Worm (Caenorhabditis elegans) whole organism, L3 larva: ENCODE measurements around the gene smu-2.

Experiments
- R02D3.7 ChIP-seq: fragments of 150-350 bp; optimal IDR thresholded peaks from 2 replicates; lab custom pipeline; 2014; ENCODE audit warnings: missing biosample characterization, missing genetic modification characterization
- aly-2 ChIP-seq: fragments of 150-350 bp; optimal IDR thresholded peaks from 2 replicates; lab custom pipeline; 2014; ENCODE audit warnings: missing biosample characterization, missing genetic modification characterization
- ama-1 ChIP-seq: fragments of 150-350 bp; optimal IDR thresholded peaks from 2 replicates; lab custom pipeline; 2018
- ceh-16 ChIP-seq: sonication (generic microtip); optimal IDR thresholded peaks from 2 replicates; lab custom pipeline; 2017; ENCODE audit warnings: missing biosample characterization, missing genetic modification characterization
- ceh-28 ChIP-seq: fragments of 150-350 bp; optimal IDR thresholded peaks from 2 replicates; lab custom pipeline; 2014; ENCODE audit warnings: missing biosample characterization, missing genetic modification reagents, missing genetic modification characterization
- ceh-82 ChIP-seq: fragments of 150-350 bp; optimal IDR thresholded peaks from 2 replicates; lab custom pipeline; 2014; ENCODE audit warnings: missing biosample characterization, missing genetic modification characterization
- ceh-9 ChIP-seq: sonication (generic microtip); optimal IDR thresholded peaks from 2 replicates; lab custom pipeline; 2018; ENCODE audit warnings: missing biosample characterization, missing genetic modification characterization
- egl-27 ChIP-seq: sonication (generic microtip); optimal IDR thresholded peaks from 4 replicates; lab custom pipeline; 2017; ENCODE audit warnings: missing biosample characterization, missing genetic modification reagents, missing genetic modification characterization
- egl-5 ChIP-seq: fragments of 150-350 bp; optimal IDR thresholded peaks from 2 replicates; lab custom pipeline; 2017; ENCODE audit warnings: missing biosample characterization, missing genetic modification reagents, missing genetic modification characterization, inconsistent platforms
- elt-1 ChIP-seq: fragments of 150-350 bp; optimal IDR thresholded peaks from 2 replicates; lab custom pipeline; 2014; ENCODE audit warnings: missing biosample characterization, missing genetic modification characterization
- elt-2 ChIP-seq: sonication (generic microtip); optimal IDR thresholded peaks from 2 replicates; lab custom pipeline; 2016; ENCODE audit warnings: missing genetic modification reagents, mild to moderate bottlenecking, missing genetic modification characterization, missing compliant biosample characterization
- elt-3 ChIP-seq, 3 experiments: fragments of 150-350 bp in 1 of 3; sonication (generic microtip) in 2 of 3; optimal IDR thresholded peaks; 2 replicates in 2 of 3; 4 replicates in 1 of 3; lab custom pipeline; 2014 to 2017; ENCODE audit warnings: missing biosample characterization in 3 of 3, missing genetic modification characterization in 3 of 3
- eor-1 ChIP-seq, 2 experiments: fragments of 150-350 bp; optimal IDR thresholded peaks; 2 replicates each; lab custom pipeline; 2014 to 2018; ENCODE audit warnings: missing biosample characterization in 2 of 2, missing genetic modification characterization in 2 of 2
- fkh-10 ChIP-seq: sonication (generic microtip); optimal IDR thresholded peaks from 2 replicates; lab custom pipeline; 2017; ENCODE audit warnings: missing biosample characterization, missing genetic modification reagents, missing genetic modification characterization
- fkh-2 ChIP-seq: fragments of 150-350 bp; optimal IDR thresholded peaks from 2 replicates; lab custom pipeline; 2014; ENCODE audit warnings: missing biosample characterization, missing genetic modification reagents, missing genetic modification characterization
- hmg-11 ChIP-seq: sonication (generic microtip); optimal IDR thresholded peaks from 2 replicates; lab custom pipeline; 2016; ENCODE audit warnings: missing genetic modification characterization, missing compliant biosample characterization
- jun-1 ChIP-seq: fragments of 150-350 bp; optimal IDR thresholded peaks from 2 replicates; lab custom pipeline; 2014; ENCODE audit warnings: missing biosample characterization, missing genetic modification reagents, missing genetic modification characterization
- lin-15B ChIP-seq: fragments of 150-350 bp; optimal IDR thresholded peaks from 2 replicates; lab custom pipeline; 2014; ENCODE audit warnings: missing biosample characterization, missing genetic modification characterization
- lin-39 ChIP-seq: fragments of 150-350 bp; optimal IDR thresholded peaks from 2 replicates; lab custom pipeline; 2018; ENCODE audit warnings: missing biosample characterization, missing genetic modification reagents, missing genetic modification characterization
- lsy-12 ChIP-seq: sonication (generic microtip); optimal IDR thresholded peaks from 2 replicates; lab custom pipeline; 2016; ENCODE audit warnings: mild to moderate bottlenecking, missing genetic modification characterization, missing compliant biosample characterization
- mml-1 ChIP-seq: fragments of 150-350 bp; sonication (generic microtip); optimal IDR thresholded peaks from 3 replicates; lab custom pipeline; 2014; ENCODE audit warnings: missing biosample characterization, missing genetic modification characterization
- nfya-1 ChIP-seq: sonication (generic microtip); optimal IDR thresholded peaks from 2 replicates; lab custom pipeline; 2017; ENCODE audit warnings: missing genetic modification characterization, mild to moderate bottlenecking, missing compliant biosample characterization, antibody characterized with exemption, moderate library complexity; ENCODE audit not compliant: insufficient read depth
- nhr-11 ChIP-seq: fragments of 150-350 bp; optimal IDR thresholded peaks from 2 replicates; lab custom pipeline; 2014; ENCODE audit warnings: missing biosample characterization, missing genetic modification characterization
- nhr-23 ChIP-seq: fragments of 150-350 bp; optimal IDR thresholded peaks from 2 replicates; lab custom pipeline; 2014; ENCODE audit warnings: missing biosample characterization, missing genetic modification reagents, missing genetic modification characterization
- nhr-25 ChIP-seq: sonication (generic microtip); optimal IDR thresholded peaks from 2 replicates; lab custom pipeline; 2017; ENCODE audit warnings: missing biosample characterization, missing genetic modification characterization
- nhr-28 ChIP-seq: fragments of 150-350 bp; optimal IDR thresholded peaks from 2 replicates; lab custom pipeline; 2014; ENCODE audit warnings: missing biosample characterization, missing genetic modification characterization
- nhr-43 ChIP-seq: sonication (generic microtip); optimal IDR thresholded peaks from 2 replicates; lab custom pipeline; 2016; ENCODE audit warnings: mild to moderate bottlenecking, missing genetic modification characterization, missing compliant biosample characterization; ENCODE audit not compliant: poor library complexity, severe bottlenecking
- nhr-77 ChIP-seq: fragments of 150-350 bp; optimal IDR thresholded peaks from 2 replicates; lab custom pipeline; 2014; ENCODE audit warnings: missing biosample characterization, missing genetic modification characterization
- pha-4 ChIP-seq: fragments of 150-350 bp; optimal IDR thresholded peaks from 2 replicates; lab custom pipeline; 2014; ENCODE audit warnings: missing biosample characterization, missing genetic modification reagents, missing genetic modification characterization
- pqm-1 ChIP-seq: fragments of 150-350 bp; optimal IDR thresholded peaks from 2 replicates; lab custom pipeline; 2017; ENCODE audit warnings: missing biosample characterization, missing genetic modification characterization, inconsistent platforms
- sea-2 ChIP-seq: fragments of 150-350 bp; sonication (generic microtip); optimal IDR thresholded peaks from 4 replicates; lab custom pipeline; 2014; ENCODE audit warnings: missing biosample characterization, missing genetic modification reagents, missing genetic modification characterization
- skn-1 ChIP-seq: fragments of 150-350 bp; optimal IDR thresholded peaks from 2 replicates; lab custom pipeline; 2014; ENCODE audit warnings: missing biosample characterization, missing genetic modification characterization
- snpc-4 ChIP-seq: fragments of 150-350 bp; optimal IDR thresholded peaks from 2 replicates; lab custom pipeline; 2014; ENCODE audit warnings: missing biosample characterization, missing genetic modification characterization
- tbx-2 ChIP-seq: sonication (generic microtip); optimal IDR thresholded peaks from 2 replicates; lab custom pipeline; 2016; ENCODE audit warnings: mild to moderate bottlenecking, missing genetic modification characterization, missing compliant biosample characterization
- unc-62 ChIP-seq: fragments of 150-350 bp; sonication (generic microtip); optimal IDR thresholded peaks from 4 replicates; lab custom pipeline; 2014; ENCODE audit warnings: missing biosample characterization, missing genetic modification reagents, missing genetic modification characterization
- zag-1 ChIP-seq: fragments of 150-350 bp; optimal IDR thresholded peaks from 2 replicates; lab custom pipeline; 2014; ENCODE audit warnings: missing biosample characterization, missing genetic modification characterization
- ztf-4 ChIP-seq: fragments of 150-350 bp; optimal IDR thresholded peaks from 2 replicates; lab custom pipeline; 2014; ENCODE audit warnings: missing biosample characterization, missing genetic modification characterization

smu-2 gene

DNA sequence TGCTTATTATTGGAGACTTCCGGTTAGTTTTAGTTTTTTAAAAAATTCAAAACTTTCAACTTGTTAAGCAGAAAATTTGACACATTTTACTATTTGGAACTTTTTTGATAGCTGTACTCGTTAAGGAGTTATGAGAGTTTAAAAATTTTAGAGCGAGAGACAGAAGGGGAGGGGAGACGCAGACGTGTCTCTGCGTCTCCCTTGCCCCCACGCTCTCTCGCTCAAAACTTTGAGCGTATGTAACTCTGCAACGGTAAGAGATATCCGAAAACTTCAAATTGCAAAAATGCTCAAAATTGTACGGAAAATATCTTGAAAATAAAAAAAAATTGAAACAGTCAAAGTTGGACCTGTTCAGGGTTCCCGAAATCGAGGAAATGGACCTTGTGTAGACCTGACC is 34.0 kb downstream of the smu-2 start:
- TF ChIP-seq mml-1 (tag; lab: Kevin White, UChicago) (no peak), ama-1 (lab: Kevin White, UChicago) (no peak), nhr-77 (tag; lab: Kevin White, UChicago) (no peak), ceh-82 (tag; lab: Kevin White, UChicago) (no peak), egl-5 (tag; lab: Kevin White, UChicago) (no peak), lin-15B (tag; lab: Kevin White, UChicago) (no peak), zag-1 (no peak), ztf-4 (tag; lab: Kevin White, UChicago) (no peak), eor-1 (tag; optimal IDR thresholded peaks at IDR 0.05; lab: Kevin White, UChicago) (no peak), nhr-11 (tag; lab: Kevin White, UChicago) (no peak), fkh-10 (GFP tag; lab: Kevin White, UChicago) (no peak), aly-2 (no peak), nhr-28 (tag; lab: Kevin White, UChicago) (no peak), lsy-12 (tag; lab: Kevin White, UChicago) (no peak), nhr-25 (tag; lab: Kevin White, UChicago) (no peak), hmg-11 (tag; lab: Kevin White, UChicago) (no peak)

DNA sequence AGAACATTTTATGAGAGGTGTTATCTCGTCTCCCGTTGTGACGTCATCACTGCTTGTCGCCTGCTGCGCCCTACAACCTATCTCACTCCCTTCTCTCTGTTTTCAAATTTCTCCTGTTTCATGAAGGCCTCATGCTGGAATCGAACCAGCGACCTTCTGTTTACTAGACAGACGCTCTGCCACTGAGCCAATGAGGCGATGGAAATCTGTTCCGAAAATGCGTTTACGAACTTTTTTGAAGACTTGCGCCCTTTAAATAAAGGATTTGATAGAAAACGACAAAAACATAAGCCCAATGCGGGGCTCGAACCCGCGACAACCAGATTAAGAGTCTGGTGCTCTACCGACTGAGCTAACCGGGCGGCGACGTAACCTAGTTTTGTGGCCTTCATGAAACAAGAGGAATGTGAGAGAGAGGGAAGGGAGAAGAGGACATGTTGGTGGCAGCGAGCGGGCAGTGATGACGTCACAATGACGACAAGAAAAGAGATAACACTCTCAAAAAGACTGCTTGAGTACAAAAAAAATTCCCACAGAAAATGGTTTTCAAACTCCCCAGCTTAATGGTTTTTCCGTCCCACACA is 36.8 kb downstream of the smu-2 start, which contains the start of gene clec-126:
Gene clec-126, plus strand, starts transcription at position 534 of the 584 bp plus-strand sequence.
- TF ChIP-seq ceh-82 (tag; lab: Kevin White, UChicago) (peak; percentile 19), ceh-28 (tag; lab: Kevin White, UChicago) (peak; percentile 18), tbx-2 (tag; lab: Kevin White, UChicago) (peak; percentile 69), fkh-2 (tag; lab: Kevin White, UChicago) (no peak), ztf-4 (tag; lab: Kevin White, UChicago) (peak; percentile 49), lsy-12 (tag; lab: Kevin White, UChicago) (peak; percentile 79), sea-2 (GFP tag; lab: Kevin White, UChicago) (no peak), skn-1 (peak; percentile 21), lin-39 (tag; lab: Kevin White, UChicago) (peak; percentile 76), egl-5 (tag; lab: Kevin White, UChicago) (peak; percentile 70), ceh-16 (tag; lab: Kevin White, UChicago) (peak; percentile 61), nfya-1 (peak; percentile 87), nhr-43 (tag; lab: Kevin White, UChicago) (peak; percentile 39), elt-3 (tag; optimal IDR thresholded peaks at IDR 0.05; lab: Kevin White, UChicago) (peak in 1 of 3 experiments; percentile 10), egl-27 (tag; lab: Kevin White, UChicago) (peak; percentile 72), ama-1 (lab: Kevin White, UChicago) (peak; percentile 55), lin-15B (tag; lab: Kevin White, UChicago) (peak; percentile 51), pqm-1 (tag; lab: Kevin White, UChicago) (peak; percentile 21), nhr-23 (tag; lab: Kevin White, UChicago) (peak; percentile 45), unc-62 (GFP tag; lab: Kevin White, UChicago) (no peak), hmg-11 (tag; lab: Kevin White, UChicago) (peak; percentile 71), snpc-4 (tag; lab: Kevin White, UChicago) (peak; percentile 29), jun-1 (peak; percentile 58), elt-2 (tag; lab: Kevin White, UChicago) (peak; percentile 78), nhr-25 (tag; lab: Kevin White, UChicago) (peak; percentile 76), fkh-10 (GFP tag; lab: Kevin White, UChicago) (no peak), zag-1 (no peak), elt-1 (no peak), ceh-9 (tag; lab: Kevin White, UChicago) (no peak), R02D3.7 (tag; lab: Kevin White, UChicago) (peak; percentile 17), pha-4 (tag; lab: Kevin White, UChicago) (peak; percentile 59)
